Fruit fly (Drosophila melanogaster) whole organism, embryonic: Measurements from ENCODE around the gene Ilp6.

Source experiments
- Antp ChIP-seq: fragments of 200-800 bp; sonication (Bioruptor generic); optimal IDR thresholded peaks from 3 replicates; lab custom pipeline; 2016; ENCODE audit warnings: missing biosample characterization, missing genetic modification characterization
- Bgb ChIP-seq: fragments of 200-800 bp; sonication (Bioruptor generic); IDR thresholded peaks from 2 replicates; pipeline ENCODE4 v1.3.6; 2022; ENCODE audit warnings: missing biosample characterization, missing genetic modification characterization; ENCODE audit not compliant: partially characterized antibody
- Bteb2 ChIP-seq: fragments of 200-800 bp; sonication (Bioruptor generic); optimal IDR thresholded peaks from 2 replicates; lab custom pipeline; 2016; ENCODE audit warnings: missing biosample characterization, missing genetic modification characterization
- CG10274 ChIP-seq: fragments of 200-800 bp; sonication (Bioruptor generic); optimal IDR thresholded peaks from 3 replicates; lab custom pipeline; 2017; ENCODE audit warnings: missing biosample characterization, mild to moderate bottlenecking, missing genetic modification characterization
- CG11723 ChIP-seq: fragments of 200-800 bp; sonication (Bioruptor generic); optimal IDR thresholded peaks from 2 replicates; lab custom pipeline; 2017; ENCODE audit warnings: missing biosample characterization, mild to moderate bottlenecking, missing genetic modification characterization
- CG12236 ChIP-seq: fragments of 200-800 bp; sonication (Bioruptor generic); optimal IDR thresholded peaks from 2 replicates; lab custom pipeline; 2016; ENCODE audit warnings: missing biosample characterization, missing genetic modification characterization
- CG14441 ChIP-seq: fragments of 200-800 bp; sonication (Bioruptor generic); IDR thresholded peaks from 2 replicates; pipeline ENCODE4 v1.3.6; 2022; ENCODE audit warnings: missing biosample characterization, missing genetic modification characterization
- CG16813 ChIP-seq: fragments of 200-800 bp; sonication (Bioruptor generic); IDR thresholded peaks from 3 replicates; pipeline ENCODE4 v1.3.6; 2022; ENCODE audit warnings: missing biosample characterization, missing genetic modification characterization; ENCODE audit not compliant: partially characterized antibody
- CG17359 ChIP-seq: fragments of 200-800 bp; sonication (Bioruptor generic); optimal IDR thresholded peaks from 3 replicates; lab custom pipeline; 2018; ENCODE audit warnings: missing biosample characterization, mild to moderate bottlenecking, missing genetic modification characterization, moderate library complexity
- CG17802 ChIP-seq: fragments of 200-800 bp; sonication (Bioruptor generic); optimal IDR thresholded peaks from 2 replicates; lab custom pipeline; 2018; ENCODE audit warnings: missing biosample characterization, mild to moderate bottlenecking, missing genetic modification characterization, moderate library complexity
- CG4404 ChIP-seq: fragments of 200-800 bp; sonication (Bioruptor generic); IDR thresholded peaks from 2 replicates; pipeline ENCODE4 v1.3.6; 2022; ENCODE audit warnings: missing biosample characterization, missing genetic modification characterization
- CG6175 ChIP-seq: fragments of 200-800 bp; sonication (Bioruptor generic); IDR thresholded peaks from 3 replicates; pipeline ENCODE4 v1.3.6; 2022; ENCODE audit warnings: missing biosample characterization, missing genetic modification characterization
- CG6272 ChIP-seq: fragments of 200-800 bp; sonication (Bioruptor generic); IDR thresholded peaks from 2 replicates; pipeline ENCODE4 v1.3.6; 2022; ENCODE audit warnings: missing biosample characterization, missing genetic modification characterization
- CG6689 ChIP-seq: fragments of 200-800 bp; sonication (Bioruptor generic); IDR thresholded peaks from 2 replicates; pipeline ENCODE4 v1.3.6; 2022; ENCODE audit warnings: missing biosample characterization, missing genetic modification characterization
- CG6791 ChIP-seq: fragments of 200-800 bp; sonication (Bioruptor generic); IDR thresholded peaks from 3 replicates; pipeline ENCODE4 v1.3.6; 2022; ENCODE audit warnings: missing biosample characterization, missing genetic modification characterization; ENCODE audit not compliant: partially characterized antibody
- CG8089 ChIP-seq: fragments of 200-800 bp; sonication (Bioruptor generic); optimal IDR thresholded peaks from 3 replicates; lab custom pipeline; 2016; ENCODE audit warnings: missing biosample characterization, missing genetic modification characterization
- CG8765 ChIP-seq: fragments of 200-800 bp; sonication (Bioruptor generic); IDR thresholded peaks from 2 replicates; pipeline ENCODE4 v1.3.6; 2022; ENCODE audit warnings: missing biosample characterization, missing genetic modification characterization
- CHES-1-like ChIP-seq: fragments of 200-800 bp; sonication (Bioruptor generic); optimal IDR thresholded peaks from 2 replicates; lab custom pipeline; 2016; ENCODE audit warnings: missing biosample characterization, missing genetic modification characterization
- D19A ChIP-seq: fragments of 200-800 bp; optimal IDR thresholded peaks from 3 replicates; lab custom pipeline; 2019; ENCODE audit warnings: missing biosample characterization, mild to moderate bottlenecking, missing genetic modification characterization, moderate library complexity
- Dip2 ChIP-seq: fragments of 200-800 bp; sonication (Bioruptor generic); IDR thresholded peaks from 2 replicates; pipeline ENCODE4 v1.3.6; 2022; ENCODE audit warnings: missing biosample characterization, missing genetic modification characterization
- Dref ChIP-seq: fragments of 200-800 bp; sonication (Bioruptor generic); IDR thresholded peaks from 2 replicates; pipeline ENCODE4 v1.3.6; 2022; ENCODE audit warnings: missing biosample characterization, missing genetic modification characterization
- HmgD ChIP-seq: fragments of 200-800 bp; sonication (Bioruptor generic); optimal IDR thresholded peaks from 3 replicates; lab custom pipeline; 2016; ENCODE audit warnings: missing biosample characterization, missing genetic modification characterization
- Hr39 ChIP-seq: fragments of >200 bp; optimal IDR thresholded peaks from 2 replicates; lab custom pipeline; 2017
- Mes4 ChIP-seq: fragments of 200-800 bp; sonication (Bioruptor generic); optimal IDR thresholded peaks from 2 replicates; lab custom pipeline; 2016; ENCODE audit warnings: missing biosample characterization, missing genetic modification characterization
- Oaz ChIP-seq: fragments of 200-800 bp; sonication (Bioruptor generic); IDR thresholded peaks from 2 replicates; pipeline ENCODE4 v1.3.6; 2022; ENCODE audit warnings: missing biosample characterization, missing genetic modification characterization
- Optix ChIP-seq: fragments of 200-800 bp; sonication (Bioruptor generic); IDR thresholded peaks from 3 replicates; pipeline ENCODE4 v1.3.6; 2022; ENCODE audit warnings: missing biosample characterization, missing genetic modification characterization
- Pdp1 ChIP-seq, 2 experiments: fragments of 200-800 bp; sonication (Bioruptor generic); optimal IDR thresholded peaks; 3 replicates each; lab custom pipeline; 2016; ENCODE audit warnings: missing biosample characterization in 2 of 2, missing genetic modification characterization in 2 of 2, mild to moderate bottlenecking in 1 of 2, moderate library complexity in 1 of 2
- Taf1 ChIP-seq: fragments of 200-800 bp; sonication (Bioruptor generic); IDR thresholded peaks from 2 replicates; pipeline ENCODE4 v1.3.6; 2022; ENCODE audit warnings: missing biosample characterization, missing genetic modification characterization
- Usf ChIP-seq: fragments of 200-800 bp; sonication (Bioruptor generic); optimal IDR thresholded peaks from 2 replicates; lab custom pipeline; 2017; ENCODE audit warnings: missing genotype, missing biosample characterization, missing genetic modification characterization
- YL-1 ChIP-seq: fragments of 200-800 bp; sonication (Bioruptor generic); optimal IDR thresholded peaks from 3 replicates; lab custom pipeline; 2017; ENCODE audit warnings: missing biosample characterization, mild to moderate bottlenecking, missing genetic modification characterization
- ac ChIP-seq: fragments of 200-800 bp; sonication (Bioruptor generic); optimal IDR thresholded peaks from 3 replicates; lab custom pipeline; 2017; ENCODE audit warnings: missing biosample characterization, mild to moderate bottlenecking, missing genetic modification characterization
- ap ChIP-seq: fragments of 200-800 bp; sonication (Bioruptor generic); IDR thresholded peaks from 2 replicates; pipeline ENCODE4 v1.3.6; 2022; ENCODE audit warnings: missing biosample characterization, missing genetic modification characterization
- bab2 ChIP-seq: fragments of 200-800 bp; sonication (Bioruptor generic); optimal IDR thresholded peaks from 2 replicates; lab custom pipeline; 2016; ENCODE audit warnings: missing biosample characterization, missing genetic modification characterization
- cato ChIP-seq: fragments of 200-800 bp; sonication (Bioruptor generic); optimal IDR thresholded peaks from 2 replicates; lab custom pipeline; 2016; ENCODE audit warnings: missing biosample characterization, missing genetic modification characterization, borderline replicate concordance
- gce ChIP-seq: fragments of 200-800 bp; sonication (Bioruptor generic); IDR thresholded peaks from 3 replicates; pipeline ENCODE4 v1.3.6; 2022; ENCODE audit warnings: missing biosample characterization, missing genetic modification characterization
- her ChIP-seq: fragments of 200-800 bp; sonication (Bioruptor generic); optimal IDR thresholded peaks from 2 replicates; lab custom pipeline; 2016; ENCODE audit warnings: missing biosample characterization, missing genetic modification characterization
- hth ChIP-seq: fragments of >200 bp; optimal IDR thresholded peaks from 2 replicates; lab custom pipeline; 2017; ENCODE audit warnings: inconsistent platforms
- ind ChIP-seq: fragments of 200-800 bp; sonication (Bioruptor generic); optimal IDR thresholded peaks from 3 replicates; lab custom pipeline; 2016; ENCODE audit warnings: missing biosample characterization, missing genetic modification characterization
- ken ChIP-seq: fragments of 200-800 bp; sonication (Bioruptor generic); IDR thresholded peaks from 3 replicates; pipeline ENCODE4 v1.3.6; 2022; ENCODE audit warnings: missing biosample characterization, missing genetic modification characterization
- knrl ChIP-seq: fragments of 200-800 bp; sonication (Bioruptor generic); IDR thresholded peaks from 3 replicates; pipeline ENCODE4 v1.3.6; 2022; ENCODE audit warnings: missing biosample characterization, missing genetic modification characterization; ENCODE audit not compliant: partially characterized antibody
- luna ChIP-seq: fragments of 200-800 bp; sonication (Bioruptor generic); optimal IDR thresholded peaks from 2 replicates; lab custom pipeline; 2016; ENCODE audit warnings: missing biosample characterization, missing genetic modification characterization
- maf-S ChIP-seq: fragments of 200-800 bp; sonication (Bioruptor generic); optimal IDR thresholded peaks from 2 replicates; lab custom pipeline; 2016; ENCODE audit warnings: missing biosample characterization, missing genetic modification characterization
- mam ChIP-seq: fragments of 200-800 bp; sonication (Bioruptor generic); optimal IDR thresholded peaks from 3 replicates; lab custom pipeline; 2016; ENCODE audit warnings: missing biosample characterization, missing genetic modification characterization
- nerfin-1 ChIP-seq: fragments of 200-800 bp; sonication (Bioruptor generic); optimal IDR thresholded peaks from 3 replicates; lab custom pipeline; 2019; ENCODE audit warnings: missing biosample characterization, mild to moderate bottlenecking, missing genetic modification characterization, moderate library complexity
- pb ChIP-seq: fragments of 200-800 bp; sonication (Bioruptor generic); optimal IDR thresholded peaks from 3 replicates; lab custom pipeline; 2016; ENCODE audit warnings: missing biosample characterization, missing genetic modification characterization
- pnt ChIP-seq: fragments of 200-800 bp; sonication (Bioruptor generic); optimal IDR thresholded peaks from 3 replicates; lab custom pipeline; 2016; ENCODE audit warnings: missing biosample characterization, missing genetic modification characterization
- schlank ChIP-seq: fragments of 200-800 bp; sonication (Bioruptor generic); optimal IDR thresholded peaks from 2 replicates; lab custom pipeline; 2018; ENCODE audit warnings: missing biosample characterization, mild to moderate bottlenecking, missing genetic modification characterization
- slbo ChIP-seq: fragments of 200-800 bp; sonication (Bioruptor generic); IDR thresholded peaks from 2 replicates; pipeline ENCODE4 v1.3.6; 2022; ENCODE audit warnings: missing biosample characterization, missing genetic modification characterization
- sna ChIP-seq: fragments of 200-800 bp; sonication (Bioruptor generic); IDR thresholded peaks from 2 replicates; pipeline ENCODE4 v1.3.6; 2022; ENCODE audit warnings: missing biosample characterization, missing genetic modification characterization; ENCODE audit not compliant: partially characterized antibody
- tll ChIP-seq, 2 experiments: fragments of 200-800 bp in 1 of 2; fragments of >200 bp in 1 of 2; sonication (Bioruptor generic) in 1 of 2; optimal IDR thresholded peaks; 2 replicates each; lab custom pipeline; 2017 to 2019; ENCODE audit warnings: missing biosample characterization in 2 of 2, missing genetic modification characterization in 2 of 2, mild to moderate bottlenecking in 1 of 2, moderate library complexity in 1 of 2
- trem ChIP-seq: fragments of 200-800 bp; optimal IDR thresholded peaks from 3 replicates; lab custom pipeline; 2019; ENCODE audit warnings: missing biosample characterization, mild to moderate bottlenecking, missing genetic modification characterization, moderate library complexity
- tx ChIP-seq: fragments of 200-800 bp; sonication (Bioruptor generic); optimal IDR thresholded peaks from 2 replicates; lab custom pipeline; 2016; ENCODE audit warnings: missing biosample characterization, missing genetic modification characterization

The Ilp6 gene

DNA sequence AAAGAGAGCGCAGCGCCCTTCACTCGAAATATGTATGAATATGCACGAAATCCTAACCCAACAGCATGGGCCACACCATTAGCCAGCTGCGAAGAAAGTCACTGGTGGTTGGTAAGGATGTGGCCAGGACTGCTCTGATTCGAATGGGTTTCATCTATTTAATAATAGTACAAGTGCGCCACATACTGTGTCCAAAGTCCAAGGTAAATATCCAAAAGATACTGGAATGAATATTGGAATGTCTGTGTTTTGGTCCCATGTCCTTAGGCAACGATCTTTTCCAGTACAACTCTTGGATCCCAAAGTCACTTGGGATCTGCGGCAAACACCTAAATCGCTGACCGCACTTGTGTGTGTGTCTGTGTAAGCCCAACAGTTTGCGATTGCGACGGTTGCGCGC, 28.2 kb downstream of the Ilp6 start (continued):
- TF ChIP-seq schlank (tag; lab: Kevin White, UChicago) (no peak), Bteb2 (no peak), hth (no peak), tll (GFP tag; optimal IDR thresholded peaks at IDR 0.05; lab: Kevin White, UChicago) (no peak), Oaz (GFP tag; lab: Robert Waterston, UW) (no peak), ac (no peak), sna (GFP tag; lab: Robert Waterston, UW) (no peak), tx (GFP tag; lab: Kevin White, UChicago) (peak; percentile 45), CG10274 (GFP tag; lab: Kevin White, UChicago) (peak; percentile 51), CG6791 (GFP tag; lab: Robert Waterston, UW) (no peak), CG8765 (GFP tag; lab: Robert Waterston, UW) (no peak), luna (no peak), ind (GFP tag; lab: Kevin White, UChicago) (peak; percentile 62), slbo (GFP tag; lab: Robert Waterston, UW) (peak; percentile 56), Pdp1 (GFP tag; optimal IDR thresholded peaks at IDR 0.05; lab: Kevin White, UChicago) (peak in 1 of 2 experiments; percentile 40), CG17802 (peak; percentile 10), pnt (GFP tag; lab: Kevin White, UChicago) (peak; percentile 31), Optix (GFP tag; lab: Robert Waterston, UW) (peak; percentile 56; the same call in 1 of the 3 replicates), pb (GFP tag; lab: Kevin White, UChicago) (peak; percentile 50), D19A (tag; lab: Kevin White, UChicago) (peak; percentile 35), cato (GFP tag; lab: Kevin White, UChicago) (no peak), CG11723 (peak; percentile 44), gce (GFP tag; lab: Robert Waterston, UW) (no peak), her (GFP tag; lab: Kevin White, UChicago) (peak; percentile 33), maf-S (GFP tag; lab: Kevin White, UChicago) (no peak), Taf1 (0 out of 2 replicates have a peak, but pooled peaks have one; percentile 34), Antp (peak; percentile 59), Usf (GFP tag; lab: Kevin White, UChicago) (no peak), bab2 (GFP tag; lab: Kevin White, UChicago) (peak; percentile 39), ken (peak; percentile 38; the same call in 1 of the 3 replicates), CG16813 (GFP tag; lab: Robert Waterston, UW) (no peak), mam (GFP tag; lab: Kevin White, UChicago) (peak; percentile 58), Bgb (GFP tag; lab: Robert Waterston, UW) (no peak), knrl (GFP tag; lab: Robert Waterston, UW) (no peak), CG4404 (GFP tag; lab: Robert Waterston, UW) (peak; percentile 28; the same call in 1 of the 2 replicates), trem (tag; lab: Kevin White, UChicago) (no peak), HmgD (GFP tag; lab: Kevin White, UChicago) (no peak), nerfin-1 (tag; lab: Kevin White, UChicago) (peak; percentile 20), Mes4 (peak; percentile 36), YL-1 (GFP tag; lab: Kevin White, UChicago) (no peak), CG14441 (GFP tag; lab: Robert Waterston, UW) (peak; percentile 74), CG17359 (tag; lab: Kevin White, UChicago) (peak; percentile 70), Dref (GFP tag; lab: Robert Waterston, UW) (no peak), Hr39 (lab: Kevin White, UChicago) (no peak), CHES-1-like (GFP tag; lab: Kevin White, UChicago) (peak; percentile 43), CG6272 (GFP tag; lab: Robert Waterston, UW) (no peak), CG6689 (GFP tag; lab: Robert Waterston, UW) (peak; percentile 73), CG6175 (no peak; the same call in 2 of the 3 replicates), CG12236 (GFP tag; lab: Kevin White, UChicago) (peak; percentile 17), ap (GFP tag; lab: Robert Waterston, UW) (peak; percentile 28; the same call in 1 of the 2 replicates), CG8089 (GFP tag; lab: Kevin White, UChicago) (peak; percentile 14), Dip2 (0 out of 2 replicates have a peak, but pooled peaks have one; percentile 8)
